Worm (Caenorhabditis elegans) whole organism, L1 larva: Measurements from ENCODE around the gene srt-5.

Experiments used
- aha-1 ChIP-seq: fragments of 150-350 bp; optimal IDR thresholded peaks from 2 replicates; lab custom pipeline; 2014; ENCODE audit warnings: missing biosample characterization, missing genetic modification characterization
- fkh-10 ChIP-seq: sonication (generic microtip); optimal IDR thresholded peaks from 2 replicates; lab custom pipeline; 2017; ENCODE audit warnings: missing biosample characterization, missing genetic modification reagents, missing genetic modification characterization
- lir-3 ChIP-seq: sonication (generic microtip); optimal IDR thresholded peaks from 2 replicates; lab custom pipeline; 2016; ENCODE audit warnings: mild to moderate bottlenecking, missing genetic modification characterization, moderate library complexity, missing compliant biosample characterization; ENCODE audit not compliant: poor library complexity
- nhr-12 ChIP-seq: sonication (generic microtip); optimal IDR thresholded peaks from 2 replicates; lab custom pipeline; 2017; ENCODE audit warnings: missing biosample characterization, missing genetic modification characterization
- nhr-237 ChIP-seq: fragments of 150-350 bp; optimal IDR thresholded peaks from 2 replicates; lab custom pipeline; 2014; ENCODE audit warnings: missing biosample characterization, missing genetic modification characterization
- nhr-76 ChIP-seq: sonication (generic microtip); optimal IDR thresholded peaks from 2 replicates; lab custom pipeline; 2017; ENCODE audit warnings: missing biosample characterization, missing genetic modification characterization
- snu-23 ChIP-seq: sonication (generic microtip); optimal IDR thresholded peaks from 2 replicates; lab custom pipeline; 2016; ENCODE audit warnings: missing genetic modification characterization, missing compliant biosample characterization

ce11 chrV:3086260-3086659 is 5.6 kb upstream of the srt-5 start, which contains the start of gene srt-8:
- TF ChIP-seq nhr-76 (tag; lab: Kevin White, UChicago) (no peak), nhr-237 (tag; lab: Kevin White, UChicago) (no peak), nhr-12 (no peak), aha-1 (no peak), fkh-10 (GFP tag; lab: Kevin White, UChicago) (no peak), lir-3 (tag; lab: Kevin White, UChicago) (no peak), snu-23 (GFP tag; lab: Kevin White, UChicago) (no peak)
